Fruit fly (Drosophila melanogaster) whole organism, embryonic: ENCODE results near the gene ND-13A.

Source experiments
- Adf1 ChIP-seq: fragments of 200-800 bp; sonication (Bioruptor generic); IDR thresholded peaks from 2 replicates; pipeline ENCODE4 v1.3.6; 2022; ENCODE audit warnings: missing biosample characterization, missing genetic modification characterization
- B-H1 ChIP-seq: fragments of 200-800 bp; sonication (Bioruptor generic); IDR thresholded peaks from 3 replicates; pipeline ENCODE4 v1.3.6; 2022; ENCODE audit warnings: missing biosample characterization, missing genetic modification characterization
- B-H2 ChIP-seq: fragments of 200-800 bp; sonication (Bioruptor generic); optimal IDR thresholded peaks from 2 replicates; lab custom pipeline; 2018; ENCODE audit warnings: missing biosample characterization, mild to moderate bottlenecking, missing genetic modification characterization
- Bdp1 ChIP-seq: fragments of 200-800 bp; sonication (Bioruptor generic); optimal IDR thresholded peaks from 3 replicates; lab custom pipeline; 2016; ENCODE audit warnings: missing biosample characterization, missing genetic modification characterization
- CG11456 ChIP-seq: fragments of 200-800 bp; sonication (Bioruptor generic); IDR thresholded peaks from 3 replicates; pipeline ENCODE4 v1.3.6; 2022; ENCODE audit warnings: missing biosample characterization, missing genetic modification characterization
- CG1233 ChIP-seq: fragments of 200-800 bp; sonication (Bioruptor generic); optimal IDR thresholded peaks from 4 replicates; lab custom pipeline; 2018; ENCODE audit warnings: missing biosample characterization, mild to moderate bottlenecking, missing genetic modification characterization
- CG13775 ChIP-seq: fragments of 200-800 bp; sonication (Bioruptor generic); optimal IDR thresholded peaks from 3 replicates; lab custom pipeline; 2017; ENCODE audit warnings: missing biosample characterization, mild to moderate bottlenecking, missing genetic modification characterization
- CG13894 ChIP-seq: fragments of 200-800 bp; sonication (Bioruptor generic); optimal IDR thresholded peaks from 3 replicates; lab custom pipeline; 2018; ENCODE audit warnings: missing biosample characterization, mild to moderate bottlenecking, missing genetic modification characterization, moderate library complexity
- CG2116 ChIP-seq: fragments of 200-800 bp; sonication (Bioruptor generic); optimal IDR thresholded peaks from 3 replicates; lab custom pipeline; 2018; ENCODE audit warnings: missing biosample characterization, mild to moderate bottlenecking, missing genetic modification characterization
- CG2129 ChIP-seq: fragments of 200-800 bp; sonication (Bioruptor generic); IDR thresholded peaks from 2 replicates; pipeline ENCODE4 v1.3.6; 2022; ENCODE audit warnings: missing biosample characterization, missing genetic modification characterization; ENCODE audit not compliant: partially characterized antibody
- CG2678 ChIP-seq: fragments of 200-800 bp; sonication (Bioruptor generic); optimal IDR thresholded peaks from 3 replicates; lab custom pipeline; 2019; ENCODE audit warnings: missing biosample characterization, mild to moderate bottlenecking, missing genetic modification characterization, moderate library complexity
- CG2875 ChIP-seq: fragments of 200-800 bp; sonication (Bioruptor generic); optimal IDR thresholded peaks from 2 replicates; lab custom pipeline; 2017; ENCODE audit warnings: missing biosample characterization, mild to moderate bottlenecking, missing genetic modification characterization, missing genetic modification reagents
- CG31365 ChIP-seq: fragments of 200-800 bp; sonication (Bioruptor generic); optimal IDR thresholded peaks from 2 replicates; lab custom pipeline; 2018; ENCODE audit warnings: missing biosample characterization, mild to moderate bottlenecking, missing genetic modification characterization
- CG3163 ChIP-seq: fragments of 200-800 bp; sonication (Bioruptor generic); optimal IDR thresholded peaks from 3 replicates; lab custom pipeline; 2016; ENCODE audit warnings: missing biosample characterization, missing genetic modification characterization
- CG34376 ChIP-seq: fragments of 200-800 bp; sonication (Bioruptor generic); optimal IDR thresholded peaks from 2 replicates; lab custom pipeline; 2018; ENCODE audit warnings: missing biosample characterization, mild to moderate bottlenecking, missing genetic modification characterization
- CG3726 ChIP-seq: fragments of 200-800 bp; sonication (Bioruptor generic); IDR thresholded peaks from 3 replicates; pipeline ENCODE4, ENCODE4 v1.3.6; 2022; ENCODE audit warnings: missing biosample characterization, missing genetic modification characterization
- CG43689 ChIP-seq: fragments of 200-800 bp; sonication (Bioruptor generic); IDR thresholded peaks from 2 replicates; pipeline ENCODE4 v1.3.6; 2022; ENCODE audit warnings: missing biosample characterization, missing genetic modification characterization
- CG6791 ChIP-seq: fragments of 200-800 bp; sonication (Bioruptor generic); IDR thresholded peaks from 3 replicates; pipeline ENCODE4 v1.3.6; 2022; ENCODE audit warnings: missing biosample characterization, missing genetic modification characterization; ENCODE audit not compliant: partially characterized antibody
- CG9817 ChIP-seq: fragments of 200-800 bp; sonication (Bioruptor generic); optimal IDR thresholded peaks from 2 replicates; lab custom pipeline; 2018; ENCODE audit warnings: missing biosample characterization, mild to moderate bottlenecking, missing genetic modification characterization, moderate library complexity
- Fer3 ChIP-seq: fragments of 200-800 bp; sonication (Bioruptor generic); optimal IDR thresholded peaks from 2 replicates; lab custom pipeline; 2018; ENCODE audit warnings: missing biosample characterization, mild to moderate bottlenecking, missing genetic modification characterization, moderate library complexity
- GATAe ChIP-seq: fragments of 200-800 bp; sonication (Bioruptor generic); conservative IDR thresholded peaks from 2 replicates; pipeline ENCODE4 v1.3.6; 2022; ENCODE audit warnings: missing biosample characterization, missing genetic modification characterization
- HLHmδ ChIP-seq: fragments of 200-800 bp; sonication (Bioruptor generic); optimal IDR thresholded peaks from 2 replicates; lab custom pipeline; 2018; ENCODE audit warnings: missing biosample characterization, mild to moderate bottlenecking, missing genetic modification characterization, moderate library complexity
- Hr39 ChIP-seq: fragments of >200 bp; optimal IDR thresholded peaks from 2 replicates; lab custom pipeline; 2017
- NC2α ChIP-seq: fragments of 200-800 bp; sonication (Bioruptor generic); optimal IDR thresholded peaks from 2 replicates; lab custom pipeline; 2016; ENCODE audit warnings: missing biosample characterization, missing genetic modification characterization
- NFAT ChIP-seq: fragments of 200-800 bp; sonication (Bioruptor generic); IDR thresholded peaks from 2 replicates; pipeline ENCODE4 v1.3.6; 2022; ENCODE audit warnings: missing biosample characterization, missing genetic modification characterization
- Oaz ChIP-seq: fragments of 200-800 bp; sonication (Bioruptor generic); IDR thresholded peaks from 2 replicates; pipeline ENCODE4 v1.3.6; 2022; ENCODE audit warnings: missing biosample characterization, missing genetic modification characterization
- Optix ChIP-seq: fragments of 200-800 bp; sonication (Bioruptor generic); IDR thresholded peaks from 3 replicates; pipeline ENCODE4 v1.3.6; 2022; ENCODE audit warnings: missing biosample characterization, missing genetic modification characterization
- Pdp1 ChIP-seq, 2 experiments: fragments of 200-800 bp; sonication (Bioruptor generic); optimal IDR thresholded peaks; 3 replicates each; lab custom pipeline; 2016; ENCODE audit warnings: missing biosample characterization in 2 of 2, missing genetic modification characterization in 2 of 2, mild to moderate bottlenecking in 1 of 2, moderate library complexity in 1 of 2
- Poxn ChIP-seq: fragments of 200-800 bp; sonication (Bioruptor generic); IDR thresholded peaks from 2 replicates; pipeline ENCODE4 v1.3.6; 2022; ENCODE audit warnings: missing biosample characterization, missing genetic modification characterization
- Sox102F ChIP-seq: fragments of 200-800 bp; sonication (Bioruptor generic); optimal IDR thresholded peaks from 2 replicates; lab custom pipeline; 2018; ENCODE audit warnings: missing biosample characterization, mild to moderate bottlenecking, missing genetic modification characterization, moderate library complexity
- ci ChIP-seq: fragments of 200-800 bp; sonication (Bioruptor generic); IDR thresholded peaks from 3 replicates; pipeline ENCODE4 v1.3.6; 2022; ENCODE audit warnings: missing biosample characterization, missing genetic modification characterization
- crc ChIP-seq: fragments of 200-800 bp; sonication (Bioruptor generic); optimal IDR thresholded peaks from 2 replicates; lab custom pipeline; 2016; ENCODE audit warnings: missing biosample characterization, missing genetic modification characterization
- dati ChIP-seq: fragments of 200-800 bp; sonication (Bioruptor generic); IDR thresholded peaks from 2 replicates; pipeline ENCODE4 v1.3.6; 2022; ENCODE audit warnings: missing biosample characterization, missing genetic modification characterization
- dmrt99B ChIP-seq: fragments of 200-800 bp; sonication (Bioruptor generic); optimal IDR thresholded peaks from 2 replicates; lab custom pipeline; 2018; ENCODE audit warnings: missing biosample characterization, mild to moderate bottlenecking, missing genetic modification characterization, moderate library complexity
- esg ChIP-seq: fragments of 200-800 bp; sonication (Bioruptor generic); conservative IDR thresholded peaks from 2 replicates; pipeline ENCODE4 v1.3.6; 2022; ENCODE audit warnings: missing biosample characterization, missing genetic modification characterization
- fru ChIP-seq: fragments of >200 bp; optimal IDR thresholded peaks from 2 replicates; lab custom pipeline; 2017
- gt ChIP-seq: fragments of 200-800 bp; sonication (Bioruptor generic); IDR thresholded peaks from 2 replicates; pipeline ENCODE4 v1.3.6; 2022; ENCODE audit warnings: missing biosample characterization, missing genetic modification characterization
- hb ChIP-seq: fragments of 200-800 bp; sonication (Bioruptor generic); IDR thresholded peaks from 3 replicates; pipeline ENCODE4 v1.3.6; 2022; ENCODE audit warnings: missing biosample characterization, missing genetic modification characterization; ENCODE audit not compliant: partially characterized antibody
- kay ChIP-seq: fragments of 200-800 bp; sonication (Bioruptor generic); optimal IDR thresholded peaks from 2 replicates; lab custom pipeline; 2016; ENCODE audit warnings: missing biosample characterization, missing genetic modification characterization
- lbe ChIP-seq: fragments of 200-800 bp; sonication (Bioruptor generic); optimal IDR thresholded peaks from 2 replicates; lab custom pipeline; 2016; ENCODE audit warnings: missing biosample characterization, mild to moderate bottlenecking, missing genetic modification characterization
- lmd ChIP-seq: fragments of 200-800 bp; sonication (Bioruptor generic); IDR thresholded peaks from 2 replicates; pipeline ENCODE4 v1.3.6; 2022; ENCODE audit warnings: missing biosample characterization, missing genetic modification characterization
- pfk ChIP-seq: fragments of 200-800 bp; sonication (Bioruptor generic); optimal IDR thresholded peaks from 2 replicates; lab custom pipeline; 2018; ENCODE audit warnings: missing biosample characterization, mild to moderate bottlenecking, missing genetic modification characterization, moderate library complexity
- phol ChIP-seq: fragments of 200-800 bp; sonication (Bioruptor generic); optimal IDR thresholded peaks from 3 replicates; lab custom pipeline; 2018; ENCODE audit warnings: missing biosample characterization, mild to moderate bottlenecking, missing genetic modification characterization, moderate library complexity
- salm ChIP-seq: fragments of 200-800 bp; sonication (Bioruptor generic); optimal IDR thresholded peaks from 2 replicates; lab custom pipeline; 2018; ENCODE audit warnings: missing biosample characterization, mild to moderate bottlenecking, missing genetic modification characterization
- seq ChIP-seq: fragments of 200-800 bp; sonication (Bioruptor generic); IDR thresholded peaks from 2 replicates; pipeline ENCODE4 v1.3.6; 2022; ENCODE audit warnings: missing biosample characterization, missing genetic modification characterization
- sisA ChIP-seq: fragments of 200-800 bp; sonication (Bioruptor generic); IDR thresholded peaks from 2 replicates; pipeline ENCODE4 v1.3.6; 2022; ENCODE audit warnings: missing biosample characterization, missing genetic modification characterization
- slbo ChIP-seq: fragments of 200-800 bp; sonication (Bioruptor generic); IDR thresholded peaks from 2 replicates; pipeline ENCODE4 v1.3.6; 2022; ENCODE audit warnings: missing biosample characterization, missing genetic modification characterization
- tin ChIP-seq: fragments of 200-800 bp; sonication (Bioruptor generic); optimal IDR thresholded peaks from 3 replicates; lab custom pipeline; 2016; ENCODE audit warnings: missing biosample characterization, missing genetic modification characterization
- tna ChIP-seq: fragments of 200-800 bp; sonication (Bioruptor generic); IDR thresholded peaks from 2 replicates; pipeline ENCODE4 v1.3.6; 2022; ENCODE audit warnings: missing biosample characterization, missing genetic modification characterization; ENCODE audit not compliant: partially characterized antibody
- trem ChIP-seq: fragments of 200-800 bp; optimal IDR thresholded peaks from 3 replicates; lab custom pipeline; 2019; ENCODE audit warnings: missing biosample characterization, mild to moderate bottlenecking, missing genetic modification characterization, moderate library complexity
- vvl ChIP-seq: fragments of 200-800 bp; sonication (Bioruptor generic); IDR thresholded peaks from 2 replicates; pipeline ENCODE4 v1.3.6; 2022; ENCODE audit warnings: missing biosample characterization, missing genetic modification characterization
- wdn ChIP-seq: fragments of 200-800 bp; sonication (Bioruptor generic); IDR thresholded peaks from 2 replicates; pipeline ENCODE4 v1.3.6; 2022; ENCODE audit warnings: missing biosample characterization, missing genetic modification characterization
- zfh1 ChIP-seq: fragments of 200-800 bp; sonication (Bioruptor generic); IDR thresholded peaks from 3 replicates; pipeline ENCODE4 v1.3.6; 2022; ENCODE audit warnings: missing biosample characterization, missing genetic modification characterization

ND-13A gene

dm6 chr2L:5054953-5055352 is 45.1 kb downstream of the ND-13A start, which contains the start of the genes CG14036 and His3.3A (continued):
- peak; percentile 14 for TF ChIP-seq CG2678
- no peak for TF ChIP-seq lbe (GFP tag; lab: Kevin White, UChicago)
- TF ChIP-seq gt (GFP tag; lab: Robert Waterston, UW) = no peak
- peak; percentile 70; the same call in 2 of the 3 replicates for TF ChIP-seq CG6791 (GFP tag; lab: Robert Waterston, UW)
- TF ChIP-seq HLHmδ (GFP tag; lab: Kevin White, UChicago) = peak; percentile 74
- TF ChIP-seq slbo (GFP tag; lab: Robert Waterston, UW) = no peak
- TF ChIP-seq Optix (GFP tag; lab: Robert Waterston, UW) = no peak
- TF ChIP-seq CG11456 (GFP tag; lab: Robert Waterston, UW) = no peak
- no peak for TF ChIP-seq GATAe (GFP tag; lab: Robert Waterston, UW)
- no peak for TF ChIP-seq Bdp1 (GFP tag; lab: Kevin White, UChicago)
- TF ChIP-seq B-H2 (GFP tag; lab: Kevin White, UChicago) = peak; percentile 30
- no peak for TF ChIP-seq Pdp1 (GFP tag; optimal IDR thresholded peaks at IDR 0.05; lab: Kevin White, UChicago)
- TF ChIP-seq fru (lab: Kevin White, UChicago) = no peak
- TF ChIP-seq dmrt99B (tag; lab: Kevin White, UChicago) = no peak
- TF ChIP-seq CG13894 (tag; lab: Kevin White, UChicago) = peak; percentile 41
- no peak for TF ChIP-seq dati (GFP tag; lab: Robert Waterston, UW)
- TF ChIP-seq lmd (GFP tag; lab: Robert Waterston, UW) = no peak
- no peak for TF ChIP-seq CG3163 (GFP tag; lab: Kevin White, UChicago)
- TF ChIP-seq Oaz (GFP tag; lab: Robert Waterston, UW) = no peak
- TF ChIP-seq zfh1 (GFP tag; lab: Robert Waterston, UW) = no peak
- TF ChIP-seq esg = no peak
- TF ChIP-seq CG31365 (tag; lab: Kevin White, UChicago) = no peak
- TF ChIP-seq ci (GFP tag; lab: Robert Waterston, UW) = peak; percentile 58; the same call in 1 of the 3 replicates
- no peak for TF ChIP-seq NFAT (GFP tag; lab: Robert Waterston, UW)
- no peak for TF ChIP-seq B-H1 (GFP tag; lab: Robert Waterston, UW)
- 0 out of 2 replicates have a peak, but pooled peaks have one; percentile 47 for TF ChIP-seq vvl (GFP tag; lab: Robert Waterston, UW)
- TF ChIP-seq kay (GFP tag; lab: Kevin White, UChicago) = no peak
- no peak for TF ChIP-seq Adf1
- no peak for TF ChIP-seq phol
- TF ChIP-seq Poxn (GFP tag; lab: Robert Waterston, UW) = no peak
- no peak for TF ChIP-seq hb (GFP tag; lab: Robert Waterston, UW)
- TF ChIP-seq CG3726 (GFP tag; lab: Robert Waterston, UW) = no peak
- no peak for TF ChIP-seq tin
- no peak for TF ChIP-seq CG43689 (GFP tag; lab: Robert Waterston, UW)
- TF ChIP-seq Fer3 (tag; lab: Kevin White, UChicago) = no peak
- TF ChIP-seq trem (tag; lab: Kevin White, UChicago) = peak; percentile 75
- no peak for TF ChIP-seq Sox102F (GFP tag; lab: Kevin White, UChicago)
- no peak for TF ChIP-seq NC2α
- TF ChIP-seq tna (GFP tag; lab: Robert Waterston, UW) = peak; percentile 59; the same call in 1 of the 2 replicates
- TF ChIP-seq pfk (GFP tag; lab: Kevin White, UChicago) = no peak
- no peak for TF ChIP-seq sisA (GFP tag; lab: Robert Waterston, UW)
- TF ChIP-seq CG2875 (GFP tag; lab: Kevin White, UChicago) = no peak
- TF ChIP-seq CG2129 (GFP tag; lab: Robert Waterston, UW) = no peak
- TF ChIP-seq salm (tag; lab: Kevin White, UChicago) = no peak
- TF ChIP-seq CG13775 (GFP tag; lab: Kevin White, UChicago) = no peak
- TF ChIP-seq Hr39 (lab: Kevin White, UChicago) = no peak
- TF ChIP-seq wdn = no peak
- no peak for TF ChIP-seq crc (GFP tag; lab: Kevin White, UChicago)
- TF ChIP-seq CG34376 (GFP tag; lab: Kevin White, UChicago) = peak; percentile 42
- TF ChIP-seq seq (GFP tag; lab: Robert Waterston, UW) = no peak
- TF ChIP-seq CG2116 (GFP tag; lab: Kevin White, UChicago) = peak; percentile 90
- no peak for TF ChIP-seq CG1233 (GFP tag; lab: Kevin White, UChicago)
- TF ChIP-seq CG9817 (tag; lab: Kevin White, UChicago) = peak; percentile 11
